Worm (Caenorhabditis elegans) whole organism, midembryonic: ENCODE data around the gene cfap-20.
A peak's percentile ranks its signal among the peaks of the same experiment; 100 is the strongest.

Experiments used
- T22C8.4 ChIP-seq: fragments of 200-800 bp; sonication (Bioruptor generic); IDR thresholded peaks from 2 replicates; pipeline ENCODE4 v1.3.6; 2022; ENCODE audit warnings: missing genetic modification characterization, missing compliant biosample characterization
- cog-1 ChIP-seq: sonication (generic microtip); optimal IDR thresholded peaks from 2 replicates; lab custom pipeline; 2016; ENCODE audit warnings: missing genetic modification characterization, missing compliant biosample characterization
- flt-1 ChIP-seq: fragments of 200-800 bp; sonication (Bioruptor generic); IDR thresholded peaks from 2 replicates; pipeline ENCODE4 v1.3.6; 2022; ENCODE audit warnings: missing genetic modification characterization, missing compliant biosample characterization
- klf-2 ChIP-seq: fragments of 200-800 bp; sonication (Bioruptor generic); conservative IDR thresholded peaks from 2 replicates; pipeline ENCODE4 v1.3.6; 2022; ENCODE audit warnings: missing genetic modification reagents, missing genetic modification characterization, missing compliant biosample characterization
- med-1 ChIP-seq: sonication (generic microtip); optimal IDR thresholded peaks from 2 replicates; lab custom pipeline; 2017; ENCODE audit warnings: missing genetic modification characterization, mild to moderate bottlenecking, missing compliant biosample characterization, antibody characterized with exemption, missing genetic modification reagents; ENCODE audit not compliant: insufficient read depth
- ref-1 ChIP-seq: fragments of 200-800 bp; sonication (Bioruptor generic); conservative IDR thresholded peaks from 2 replicates; pipeline ENCODE4 v1.3.6; 2022; ENCODE audit warnings: missing genetic modification reagents, missing genetic modification characterization, missing compliant biosample characterization
- tab-1 ChIP-seq: fragments of 200-800 bp; sonication (Bioruptor generic); IDR thresholded peaks from 2 replicates; pipeline ENCODE4 v1.3.6; 2022; ENCODE audit warnings: missing genetic modification characterization, missing compliant biosample characterization
- ztf-23 ChIP-seq: fragments of 200-800 bp; sonication (Bioruptor generic); IDR thresholded peaks from 2 replicates; pipeline ENCODE4 v1.3.6; 2022; ENCODE audit warnings: missing genetic modification reagents, missing genetic modification characterization, missing compliant biosample characterization
- ztf-29 ChIP-seq: fragments of 200-800 bp; sonication (Bioruptor generic); IDR thresholded peaks from 2 replicates; pipeline ENCODE4 v1.3.6; 2022; ENCODE audit warnings: missing genetic modification reagents, missing genetic modification characterization, missing compliant biosample characterization

The cfap-20 gene

DNA sequence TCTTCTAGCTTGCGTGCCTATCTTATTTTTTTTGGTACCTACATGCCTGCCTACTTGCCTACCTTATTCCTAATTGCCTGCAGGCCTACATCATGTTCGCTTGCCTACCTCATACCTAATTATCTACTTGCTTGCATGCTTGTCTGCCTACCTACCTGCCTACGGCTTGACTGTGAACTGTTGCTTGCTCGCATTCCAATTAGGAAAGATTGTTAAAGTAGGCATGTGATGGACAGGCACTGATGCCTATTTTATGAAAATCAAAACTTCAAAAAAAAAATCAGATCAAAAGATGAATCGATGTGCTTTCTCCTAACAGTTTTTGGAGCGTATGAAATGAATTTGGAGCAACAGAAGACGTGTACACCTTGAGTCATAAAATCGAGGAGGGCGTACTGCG, 13.1 kb upstream of the cfap-20 start:
- TF ChIP-seq T22C8.4 (GFP tag; lab: Robert Waterston, UW) (no peak), klf-2 (GFP tag; lab: Robert Waterston, UW) (no peak), flt-1 (GFP tag; lab: Robert Waterston, UW) (no peak), ztf-29 (GFP tag; lab: Robert Waterston, UW) (no peak)

- TF ChIP-seq flt-1 (GFP tag; lab: Robert Waterston, UW), result no peak
- no peak for TF ChIP-seq T22C8.4 (GFP tag; lab: Robert Waterston, UW)
- no peak for TF ChIP-seq klf-2 (GFP tag; lab: Robert Waterston, UW)
- no peak for TF ChIP-seq ztf-29 (GFP tag; lab: Robert Waterston, UW)
- TF ChIP-seq tab-1, result no peak
- no peak for TF ChIP-seq cog-1 (tag; lab: Kevin White, UChicago)
- no peak for TF ChIP-seq ztf-23 (GFP tag; lab: Robert Waterston, UW)
- TF ChIP-seq ref-1 (GFP tag; lab: Robert Waterston, UW), result no peak
- no peak for TF ChIP-seq med-1
Observed at ce11 chrIII:3549750-3550149, 12.4 kb upstream of the cfap-20 start, which contains the start of gene C54C6.5. Gene C54C6.5 (minus strand): TSS chrIII:3549850.

ce11 chrIII:3548017-3548416, 10.7 kb upstream of the cfap-20 start, which contains the start of gene C54C6.11:
Gene C54C6.11 (plus strand): TSS chrIII:3548317.
- TF ChIP-seq klf-2 (GFP tag; lab: Robert Waterston, UW) (no peak), ztf-29 (GFP tag; lab: Robert Waterston, UW) (no peak), tab-1 (no peak), med-1 (no peak), ztf-23 (GFP tag; lab: Robert Waterston, UW) (no peak), T22C8.4 (GFP tag; lab: Robert Waterston, UW) (no peak), ref-1 (GFP tag; lab: Robert Waterston, UW) (no peak), cog-1 (tag; lab: Kevin White, UChicago) (no peak), flt-1 (GFP tag; lab: Robert Waterston, UW) (no peak)

DNA sequence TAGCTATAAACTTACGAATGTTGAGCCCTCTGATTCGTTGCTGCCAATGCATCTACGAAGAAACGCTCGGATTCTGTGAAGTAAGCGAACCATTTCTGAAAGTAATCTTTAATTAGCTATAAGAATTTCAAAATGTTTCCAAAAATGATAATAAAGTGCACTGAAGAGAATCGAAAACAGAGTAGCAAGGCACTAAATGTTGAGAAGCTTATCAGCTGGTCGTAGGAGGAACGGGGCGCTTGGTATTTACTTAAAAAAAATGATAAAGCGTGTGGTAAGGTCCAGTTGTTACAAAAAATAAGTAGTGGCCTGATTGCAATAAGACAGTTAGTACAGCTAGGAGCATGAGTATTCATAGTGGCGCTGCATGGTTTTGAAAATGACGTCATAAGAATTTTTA, 9.0 kb upstream of the cfap-20 start, which contains the start of gene C54C6.7:
TSS of gene C54C6.7 (minus strand) at position 101 of the 400 bp plus-strand sequence.
- no peak for TF ChIP-seq tab-1
- TF ChIP-seq cog-1 (tag; lab: Kevin White, UChicago), result no peak
- no peak for TF ChIP-seq ztf-29 (GFP tag; lab: Robert Waterston, UW)
- TF ChIP-seq med-1, result no peak

DNA sequence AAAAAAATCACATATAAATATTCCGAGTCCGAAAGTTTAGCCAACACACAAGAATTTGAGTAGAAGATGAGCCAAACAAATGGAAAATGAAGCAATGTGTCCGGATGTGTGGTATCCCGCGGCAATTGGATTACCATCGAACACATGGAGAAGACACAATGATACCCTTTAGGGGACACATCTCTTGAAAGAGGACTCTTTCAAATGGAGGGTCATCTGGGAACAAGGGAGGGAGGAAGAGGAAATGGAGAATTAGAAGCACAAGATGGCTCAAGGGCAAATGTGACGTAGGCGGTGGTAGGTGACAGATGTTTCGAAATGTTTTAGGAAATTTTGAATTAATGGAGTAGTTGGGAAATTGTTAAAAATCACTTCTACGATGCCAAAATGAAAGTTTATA, 5.8 kb upstream of the cfap-20 start:
- TF ChIP-seq ztf-23 (GFP tag; lab: Robert Waterston, UW) (no peak), med-1 (no peak), ztf-29 (GFP tag; lab: Robert Waterston, UW) (no peak), klf-2 (GFP tag; lab: Robert Waterston, UW) (no peak), flt-1 (GFP tag; lab: Robert Waterston, UW) (peak; percentile 19; the same call in 1 of the 2 replicates), cog-1 (tag; lab: Kevin White, UChicago) (peak; percentile 44), ref-1 (GFP tag; lab: Robert Waterston, UW) (no peak), tab-1 (no peak), T22C8.4 (GFP tag; lab: Robert Waterston, UW) (no peak)

- TF ChIP-seq tab-1, result no peak
- no peak for TF ChIP-seq T22C8.4 (GFP tag; lab: Robert Waterston, UW)
- TF ChIP-seq ztf-23 (GFP tag; lab: Robert Waterston, UW), result no peak
- TF ChIP-seq ref-1 (GFP tag; lab: Robert Waterston, UW), result no peak
- TF ChIP-seq cog-1 (tag; lab: Kevin White, UChicago), result no peak
- TF ChIP-seq klf-2 (GFP tag; lab: Robert Waterston, UW), result no peak
- TF ChIP-seq ztf-29 (GFP tag; lab: Robert Waterston, UW), result no peak
- TF ChIP-seq med-1, result no peak
- no peak for TF ChIP-seq flt-1 (GFP tag; lab: Robert Waterston, UW)
Observed at ce11 chrIII:3542105-3542504, 4.8 kb upstream of the cfap-20 start.

ce11 chrIII:3541539-3541938, 4.2 kb upstream of the cfap-20 start, which contains the start of gene ben-1:
Gene ben-1 (minus strand): TSS chrIII:3541639.
- TF ChIP-seq flt-1 (GFP tag; lab: Robert Waterston, UW) (no peak), med-1 (no peak), tab-1 (no peak), ref-1 (GFP tag; lab: Robert Waterston, UW) (no peak), cog-1 (tag; lab: Kevin White, UChicago) (no peak), ztf-23 (GFP tag; lab: Robert Waterston, UW) (no peak), T22C8.4 (GFP tag; lab: Robert Waterston, UW) (no peak), klf-2 (GFP tag; lab: Robert Waterston, UW) (no peak), ztf-29 (GFP tag; lab: Robert Waterston, UW) (no peak)

- TF ChIP-seq flt-1 (GFP tag; lab: Robert Waterston, UW) (no peak), med-1 (no peak), T22C8.4 (GFP tag; lab: Robert Waterston, UW) (no peak), tab-1 (no peak), klf-2 (GFP tag; lab: Robert Waterston, UW) (no peak), ztf-23 (GFP tag; lab: Robert Waterston, UW) (no peak), ref-1 (GFP tag; lab: Robert Waterston, UW) (no peak), cog-1 (tag; lab: Kevin White, UChicago) (no peak), ztf-29 (GFP tag; lab: Robert Waterston, UW) (no peak)
Observed at ce11 chrIII:3541093-3541492, 3.8 kb upstream of the cfap-20 start.

DNA sequence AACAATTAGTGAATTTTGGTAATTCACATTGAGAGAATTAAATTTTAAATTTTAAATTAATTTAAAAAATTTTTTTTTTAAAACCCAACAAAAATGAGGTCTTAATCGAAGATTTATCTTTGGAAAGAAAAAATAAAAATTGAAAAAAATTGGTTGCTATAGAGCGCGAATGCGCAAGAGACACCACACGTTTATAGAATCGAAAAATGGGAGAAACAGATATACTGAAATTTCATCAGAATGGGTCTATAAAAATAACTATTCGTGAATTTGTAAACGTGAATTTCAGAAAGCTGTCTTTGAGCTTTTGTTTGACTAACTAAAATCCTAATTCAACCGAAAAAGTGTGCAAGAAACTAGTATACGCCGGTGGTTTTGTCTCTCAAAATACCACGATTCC, 3.1 kb upstream of the cfap-20 start:
- TF ChIP-seq ztf-29 (GFP tag; lab: Robert Waterston, UW) (0 out of 2 replicates have a peak, but pooled peaks have one; percentile 24), ref-1 (GFP tag; lab: Robert Waterston, UW) (no peak)

DNA sequence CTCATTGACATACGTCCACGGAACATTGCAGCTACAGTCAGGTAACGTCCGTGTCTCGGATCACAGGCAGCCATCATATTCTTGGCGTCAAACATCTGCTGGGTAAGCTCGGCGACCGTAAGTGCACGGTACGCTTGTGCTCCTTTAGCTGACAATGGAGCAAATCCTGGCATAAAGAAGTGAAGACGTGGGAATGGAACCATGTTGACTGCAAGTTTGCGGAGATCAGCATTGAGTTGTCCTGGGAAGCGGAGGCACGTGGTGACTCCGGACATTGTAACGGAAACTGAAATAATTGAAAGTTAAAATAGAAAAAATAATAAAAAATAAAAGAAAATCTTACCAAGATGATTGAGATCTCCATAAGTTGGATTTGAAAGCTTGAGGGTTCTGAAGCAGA, 2.2 kb upstream of the cfap-20 start:
- no peak for TF ChIP-seq flt-1 (GFP tag; lab: Robert Waterston, UW)
- no peak for TF ChIP-seq tab-1
- TF ChIP-seq ztf-29 (GFP tag; lab: Robert Waterston, UW), result no peak
- TF ChIP-seq T22C8.4 (GFP tag; lab: Robert Waterston, UW), result no peak
- no peak for TF ChIP-seq ref-1 (GFP tag; lab: Robert Waterston, UW)
